Fruit fly (Drosophila melanogaster) whole organism, embryonic: Measurements from ENCODE around the gene Alg9.
A peak's percentile ranks its signal among the peaks of the same experiment; 100 is the strongest.

ENCODE experiments used
- Bteb2 ChIP-seq: fragments of 200-800 bp; sonication (Bioruptor generic); optimal IDR thresholded peaks from 2 replicates; lab custom pipeline; 2016; ENCODE audit warnings: missing biosample characterization, missing genetic modification characterization
- CG10147 ChIP-seq: fragments of 200-800 bp; sonication (Bioruptor generic); optimal IDR thresholded peaks from 2 replicates; lab custom pipeline; 2019; ENCODE audit warnings: missing biosample characterization, mild to moderate bottlenecking, missing genetic modification characterization, moderate library complexity
- CG10654 ChIP-seq: fragments of 200-800 bp; sonication (Bioruptor generic); optimal IDR thresholded peaks from 2 replicates; lab custom pipeline; 2016; ENCODE audit warnings: missing biosample characterization, missing genetic modification characterization
- CG10979 ChIP-seq: fragments of 200-800 bp; sonication (Bioruptor generic); optimal IDR thresholded peaks from 2 replicates; lab custom pipeline; 2018; ENCODE audit warnings: missing biosample characterization, mild to moderate bottlenecking, missing genetic modification characterization, moderate library complexity
- CG11696 ChIP-seq: fragments of 200-800 bp; sonication (Bioruptor generic); IDR thresholded peaks from 2 replicates; pipeline ENCODE4 v1.3.6; 2022; ENCODE audit warnings: missing biosample characterization, missing genetic modification characterization
- CG12236 ChIP-seq: fragments of 200-800 bp; sonication (Bioruptor generic); optimal IDR thresholded peaks from 2 replicates; lab custom pipeline; 2016; ENCODE audit warnings: missing biosample characterization, missing genetic modification characterization
- CG12659 ChIP-seq: fragments of 200-800 bp; sonication (Bioruptor generic); optimal IDR thresholded peaks from 3 replicates; lab custom pipeline; 2017; ENCODE audit warnings: mild to moderate bottlenecking, missing biosample characterization, missing genetic modification reagents, missing genetic modification characterization
- CG17912 ChIP-seq: fragments of 200-800 bp; sonication (Bioruptor generic); optimal IDR thresholded peaks from 2 replicates; lab custom pipeline; 2018; ENCODE audit warnings: missing biosample characterization, mild to moderate bottlenecking, missing genetic modification characterization
- CG18764 ChIP-seq: fragments of 200-800 bp; sonication (Bioruptor generic); optimal IDR thresholded peaks from 3 replicates; lab custom pipeline; 2016; ENCODE audit warnings: missing biosample characterization, missing genetic modification characterization
- CG2116 ChIP-seq: fragments of 200-800 bp; sonication (Bioruptor generic); optimal IDR thresholded peaks from 3 replicates; lab custom pipeline; 2018; ENCODE audit warnings: missing biosample characterization, mild to moderate bottlenecking, missing genetic modification characterization
- CG2129 ChIP-seq: fragments of 200-800 bp; sonication (Bioruptor generic); IDR thresholded peaks from 2 replicates; pipeline ENCODE4 v1.3.6; 2022; ENCODE audit warnings: missing biosample characterization, missing genetic modification characterization; ENCODE audit not compliant: partially characterized antibody
- CG2712 ChIP-seq: fragments of 200-800 bp; optimal IDR thresholded peaks from 3 replicates; lab custom pipeline; 2019; ENCODE audit warnings: missing biosample characterization, mild to moderate bottlenecking, missing genetic modification characterization, moderate library complexity
- CG32772 ChIP-seq: fragments of 200-800 bp; sonication (Bioruptor generic); IDR thresholded peaks from 2 replicates; pipeline ENCODE4 v1.3.6; 2022; ENCODE audit warnings: missing biosample characterization, missing genetic modification characterization
- CG34224 ChIP-seq: fragments of 200-800 bp; sonication (Bioruptor generic); IDR thresholded peaks from 3 replicates; pipeline ENCODE4 v1.3.6; 2022; ENCODE audit warnings: missing biosample characterization, missing genetic modification characterization; ENCODE audit not compliant: partially characterized antibody
- CG4282 ChIP-seq: fragments of 200-800 bp; sonication (Bioruptor generic); optimal IDR thresholded peaks from 2 replicates; lab custom pipeline; 2016; ENCODE audit warnings: missing biosample characterization, missing genetic modification characterization
- CG4424 ChIP-seq: fragments of 200-800 bp; sonication (Bioruptor generic); optimal IDR thresholded peaks from 3 replicates; lab custom pipeline; 2016; ENCODE audit warnings: missing biosample characterization, missing genetic modification characterization
- CG4730 ChIP-seq: fragments of 200-800 bp; sonication (Bioruptor generic); IDR thresholded peaks from 2 replicates; pipeline ENCODE4 v1.3.6; 2022; ENCODE audit warnings: missing biosample characterization, missing genetic modification characterization
- CG6175 ChIP-seq: fragments of 200-800 bp; sonication (Bioruptor generic); IDR thresholded peaks from 3 replicates; pipeline ENCODE4 v1.3.6; 2022; ENCODE audit warnings: missing biosample characterization, missing genetic modification characterization
- CG6765 ChIP-seq: fragments of 200-800 bp; sonication (Bioruptor generic); optimal IDR thresholded peaks from 3 replicates; lab custom pipeline; 2017; ENCODE audit warnings: missing biosample characterization, mild to moderate bottlenecking, missing genetic modification characterization
- CG7839 ChIP-seq: fragments of 200-800 bp; sonication (Bioruptor generic); optimal IDR thresholded peaks from 3 replicates; lab custom pipeline; 2018; ENCODE audit warnings: missing biosample characterization, mild to moderate bottlenecking, missing genetic modification characterization, moderate library complexity
- Chrac-16 ChIP-seq: fragments of 200-800 bp; sonication (Bioruptor generic); optimal IDR thresholded peaks from 3 replicates; lab custom pipeline; 2016; ENCODE audit warnings: missing biosample characterization, missing genetic modification characterization
- D ChIP-seq, 2 experiments: fragments of 200-800 bp in 1 of 2; fragments of >200 bp in 1 of 2; sonication (Bioruptor generic) in 1 of 2; optimal IDR thresholded peaks; 2 replicates in 1 of 2; 3 replicates in 1 of 2; lab custom pipeline; 2017; ENCODE audit warnings: mild to moderate bottlenecking in 1 of 2, missing biosample characterization in 1 of 2, missing genetic modification characterization in 1 of 2, missing genetic modification reagents in 1 of 2
- Doc2 ChIP-seq: fragments of 200-800 bp; sonication (Bioruptor generic); IDR thresholded peaks from 2 replicates; pipeline ENCODE4 v1.3.6; 2022; ENCODE audit warnings: missing biosample characterization, missing genetic modification characterization
- Dp ChIP-seq: fragments of 200-800 bp; sonication (Bioruptor generic); optimal IDR thresholded peaks from 2 replicates; lab custom pipeline; 2018; ENCODE audit warnings: missing biosample characterization, mild to moderate bottlenecking, missing genetic modification characterization, moderate library complexity
- MESR4 ChIP-seq: fragments of 200-800 bp; sonication (Bioruptor generic); optimal IDR thresholded peaks from 2 replicates; lab custom pipeline; 2018; ENCODE audit warnings: missing biosample characterization, mild to moderate bottlenecking, missing genetic modification characterization, moderate library complexity
- Mad ChIP-seq: fragments of 200-800 bp; sonication (Bioruptor generic); optimal IDR thresholded peaks from 2 replicates; lab custom pipeline; 2016; ENCODE audit warnings: missing biosample characterization, missing genetic modification characterization
- NFAT ChIP-seq: fragments of 200-800 bp; sonication (Bioruptor generic); IDR thresholded peaks from 2 replicates; pipeline ENCODE4 v1.3.6; 2022; ENCODE audit warnings: missing biosample characterization, missing genetic modification characterization
- NK7.1 ChIP-seq: fragments of 200-800 bp; sonication (Bioruptor generic); optimal IDR thresholded peaks from 3 replicates; lab custom pipeline; 2016; ENCODE audit warnings: missing biosample characterization, missing genetic modification characterization
- Oli ChIP-seq: fragments of 200-800 bp; sonication (Bioruptor generic); optimal IDR thresholded peaks from 2 replicates; lab custom pipeline; 2018; ENCODE audit warnings: missing biosample characterization, mild to moderate bottlenecking, missing genetic modification characterization, moderate library complexity
- Opbp ChIP-seq: fragments of 200-800 bp; sonication (Bioruptor generic); IDR thresholded peaks from 3 replicates; pipeline ENCODE4 v1.3.6; 2022; ENCODE audit warnings: missing biosample characterization, missing genetic modification characterization; ENCODE audit not compliant: partially characterized antibody
- Sin3A ChIP-seq: fragments of >200 bp; optimal IDR thresholded peaks from 2 replicates; lab custom pipeline; 2018
- Sox102F ChIP-seq: fragments of 200-800 bp; sonication (Bioruptor generic); optimal IDR thresholded peaks from 2 replicates; lab custom pipeline; 2018; ENCODE audit warnings: missing biosample characterization, mild to moderate bottlenecking, missing genetic modification characterization, moderate library complexity
- TFAM ChIP-seq: fragments of 200-800 bp; sonication (Bioruptor generic); optimal IDR thresholded peaks from 2 replicates; lab custom pipeline; 2017; ENCODE audit warnings: missing biosample characterization, missing genetic modification characterization, inconsistent platforms
- ato ChIP-seq: fragments of 200-800 bp; sonication (Bioruptor generic); IDR thresholded peaks from 2 replicates; pipeline ENCODE4 v1.3.6; 2022; ENCODE audit warnings: missing biosample characterization, missing genetic modification characterization; ENCODE audit not compliant: partially characterized antibody
- bowl ChIP-seq: fragments of 200-800 bp; sonication (Bioruptor generic); IDR thresholded peaks from 2 replicates; pipeline ENCODE4 v1.3.6; 2022; ENCODE audit warnings: missing biosample characterization, missing genetic modification characterization
- crp ChIP-seq, 2 experiments: fragments of 200-800 bp; sonication (Bioruptor generic); optimal IDR thresholded peaks; 2 replicates in 1 of 2; 3 replicates in 1 of 2; lab custom pipeline; 2017; ENCODE audit warnings: missing biosample characterization in 2 of 2, missing genetic modification characterization in 2 of 2, mild to moderate bottlenecking in 1 of 2, moderate library complexity in 1 of 2
- dm ChIP-seq: fragments of 200-800 bp; sonication (Bioruptor generic); optimal IDR thresholded peaks from 3 replicates; lab custom pipeline; 2016; ENCODE audit warnings: missing biosample characterization, missing genetic modification characterization
- eve ChIP-seq, 2 experiments: fragments of >200 bp; optimal IDR thresholded peaks; 2 replicates each; lab custom pipeline; 2017; ENCODE audit warnings: missing biosample characterization in 2 of 2, missing genetic modification characterization in 2 of 2
- ftz-f1 ChIP-seq: fragments of 200-800 bp; sonication (Bioruptor generic); optimal IDR thresholded peaks from 2 replicates; lab custom pipeline; 2016; ENCODE audit warnings: missing biosample characterization, missing genetic modification characterization
- lab ChIP-seq: fragments of 200-800 bp; sonication (Bioruptor generic); optimal IDR thresholded peaks from 3 replicates; lab custom pipeline; 2017; ENCODE audit warnings: missing biosample characterization, missing genetic modification characterization, mild to moderate bottlenecking, moderate library complexity, missing genetic modification reagents
- nau ChIP-seq: fragments of 200-800 bp; sonication (Bioruptor generic); optimal IDR thresholded peaks from 3 replicates; lab custom pipeline; 2017; ENCODE audit warnings: missing biosample characterization, mild to moderate bottlenecking, missing genetic modification characterization, missing genetic modification reagents
- nom ChIP-seq: fragments of 200-800 bp; sonication (Bioruptor generic); optimal IDR thresholded peaks from 2 replicates; lab custom pipeline; 2017; ENCODE audit warnings: missing biosample characterization, missing genetic modification characterization, mild to moderate bottlenecking, moderate library complexity, missing genetic modification reagents
- org-1 ChIP-seq: fragments of 200-800 bp; sonication (Bioruptor generic); optimal IDR thresholded peaks from 2 replicates; lab custom pipeline; 2017; ENCODE audit warnings: missing biosample characterization, missing genetic modification characterization
- pb ChIP-seq: fragments of 200-800 bp; sonication (Bioruptor generic); optimal IDR thresholded peaks from 3 replicates; lab custom pipeline; 2016; ENCODE audit warnings: missing biosample characterization, missing genetic modification characterization
- rib ChIP-seq: fragments of 200-800 bp; sonication (Bioruptor generic); IDR thresholded peaks from 2 replicates; pipeline ENCODE4 v1.3.6; 2022; ENCODE audit warnings: missing biosample characterization, missing genetic modification characterization
- ro ChIP-seq: fragments of 200-800 bp; sonication (Bioruptor generic); IDR thresholded peaks from 2 replicates; pipeline ENCODE4 v1.3.6; 2022; ENCODE audit warnings: missing biosample characterization, missing genetic modification characterization
- salm ChIP-seq: fragments of 200-800 bp; sonication (Bioruptor generic); optimal IDR thresholded peaks from 2 replicates; lab custom pipeline; 2018; ENCODE audit warnings: missing biosample characterization, mild to moderate bottlenecking, missing genetic modification characterization
- scrt ChIP-seq: fragments of 200-800 bp; sonication (Bioruptor generic); optimal IDR thresholded peaks from 2 replicates; lab custom pipeline; 2018; ENCODE audit warnings: missing biosample characterization, mild to moderate bottlenecking, missing genetic modification characterization, moderate library complexity
- sisA ChIP-seq: fragments of 200-800 bp; sonication (Bioruptor generic); IDR thresholded peaks from 2 replicates; pipeline ENCODE4 v1.3.6; 2022; ENCODE audit warnings: missing biosample characterization, missing genetic modification characterization
- tin ChIP-seq: fragments of 200-800 bp; sonication (Bioruptor generic); optimal IDR thresholded peaks from 3 replicates; lab custom pipeline; 2016; ENCODE audit warnings: missing biosample characterization, missing genetic modification characterization

The Alg9 gene

dm6 chr3R:25247379-25247869, 26.0 kb downstream of the Alg9 start, which contains the start of the genes RpS27 and Nup37 (continued):
- TF ChIP-seq D (optimal IDR thresholded peaks at IDR 0.05; lab: Kevin White, UChicago): no peak
- TF ChIP-seq D (GFP tag; optimal IDR thresholded peaks at IDR 0.05; lab: Kevin White, UChicago): peak; percentile 96
- TF ChIP-seq ato (GFP tag; lab: Robert Waterston, UW): no peak
- peak; percentile 96 for TF ChIP-seq CG32772 (GFP tag; lab: Robert Waterston, UW)
- peak; percentile 90 for TF ChIP-seq ftz-f1
- peak; percentile 77 for TF ChIP-seq Dp
- peak; percentile 99 for TF ChIP-seq MESR4 (GFP tag; lab: Kevin White, UChicago)
- TF ChIP-seq ro (GFP tag; lab: Robert Waterston, UW): peak; percentile 94
- TF ChIP-seq rib (GFP tag; lab: Robert Waterston, UW): peak; percentile 91
- peak; percentile 93 for TF ChIP-seq TFAM (GFP tag; lab: Kevin White, UChicago)
- peak; percentile 96 for TF ChIP-seq scrt (GFP tag; lab: Kevin White, UChicago)
- TF ChIP-seq lab: peak; percentile 99
- peak; percentile 88 for TF ChIP-seq bowl (GFP tag; lab: Robert Waterston, UW)
- peak; percentile 90 for TF ChIP-seq salm (tag; lab: Kevin White, UChicago)
- TF ChIP-seq Bteb2 (GFP tag; lab: Kevin White, UChicago): peak; percentile 97
- no peak for TF ChIP-seq CG34224
- peak; percentile 98 for TF ChIP-seq tin (GFP tag; lab: Kevin White, UChicago)
- TF ChIP-seq crp (GFP tag; optimal IDR thresholded peaks at IDR 0.05; lab: Kevin White, UChicago): peak; percentile 47 to 90
- peak; percentile 95 for TF ChIP-seq nom (GFP tag; lab: Kevin White, UChicago)
- TF ChIP-seq CG7839: peak; percentile 96
- peak; percentile 100 for TF ChIP-seq CG6765 (GFP tag; lab: Kevin White, UChicago)
- peak; percentile 94 for TF ChIP-seq Doc2 (GFP tag; lab: Robert Waterston, UW)
- peak; percentile 97 for TF ChIP-seq CG4282 (GFP tag; lab: Kevin White, UChicago)
- TF ChIP-seq pb (GFP tag; lab: Kevin White, UChicago): peak; percentile 99
- TF ChIP-seq CG17912 (GFP tag; lab: Kevin White, UChicago): peak; percentile 100
- peak; percentile 98 for TF ChIP-seq nau (GFP tag; lab: Kevin White, UChicago)
- peak; percentile 99 for TF ChIP-seq NFAT
- peak; percentile 95 for TF ChIP-seq sisA (GFP tag; lab: Robert Waterston, UW)
- peak; percentile 98 for TF ChIP-seq CG18764 (GFP tag; lab: Kevin White, UChicago)
- peak; percentile 64 for TF ChIP-seq Sin3A (lab: Kevin White, UChicago)
- peak; percentile 99 for TF ChIP-seq Mad (GFP tag; lab: Kevin White, UChicago)
- peak; percentile 94 for TF ChIP-seq CG2116
- TF ChIP-seq CG12659 (GFP tag; lab: Kevin White, UChicago): peak; percentile 99
- peak; percentile 94 for TF ChIP-seq CG2712 (tag; lab: Kevin White, UChicago)
- peak; percentile 94 for TF ChIP-seq Oli (tag; lab: Kevin White, UChicago)
- TF ChIP-seq eve (GFP tag; optimal IDR thresholded peaks at IDR 0.05; lab: Kevin White, UChicago): no peak
- TF ChIP-seq CG4424 (GFP tag; lab: Kevin White, UChicago): peak; percentile 98
- TF ChIP-seq CG11696 (GFP tag; lab: Robert Waterston, UW): peak; percentile 84
- peak; percentile 90 for TF ChIP-seq Sox102F (GFP tag; lab: Kevin White, UChicago)
- TF ChIP-seq CG6175 (GFP tag; lab: Robert Waterston, UW): peak; percentile 98
- peak; percentile 99 for TF ChIP-seq dm
- peak; percentile 100 for TF ChIP-seq Opbp (GFP tag; lab: Robert Waterston, UW)
- peak; percentile 99 for TF ChIP-seq NK7.1
- TF ChIP-seq CG10147 (GFP tag; lab: Kevin White, UChicago): peak; percentile 95
- TF ChIP-seq org-1: peak; percentile 97
- TF ChIP-seq CG12236 (GFP tag; lab: Kevin White, UChicago): peak; percentile 97
- peak; percentile 99 for TF ChIP-seq CG10654 (GFP tag; lab: Kevin White, UChicago)
- TF ChIP-seq CG2129: no peak
- peak; percentile 86 for TF ChIP-seq CG10979
- peak; percentile 91 for TF ChIP-seq Chrac-16
- TF ChIP-seq CG4730: peak; percentile 94
